Worm (Caenorhabditis elegans) whole organism, mixed stage, embryonic: ENCODE measurements around the gene spp-20.
A peak's percentile ranks its signal among the peaks of the same experiment; 100 is the strongest.

Experiments
- M03D4.4 ChIP-seq: sonication (generic microtip); optimal IDR thresholded peaks from 2 replicates; lab custom pipeline; 2017; ENCODE audit warnings: mild to moderate bottlenecking, missing genetic modification characterization, missing compliant biosample characterization
- bed-3 ChIP-seq: fragments of 200-800 bp; sonication (Bioruptor generic); optimal IDR thresholded peaks from 3 replicates; lab custom pipeline; 2018; ENCODE audit warnings: mild to moderate bottlenecking, missing genetic modification characterization, moderate library complexity, missing compliant biosample characterization
- blmp-1 ChIP-seq: fragments of 150-350 bp; optimal IDR thresholded peaks from 2 replicates; lab custom pipeline; 2014; ENCODE audit warnings: missing biosample characterization, missing genetic modification characterization
- ceh-39 ChIP-seq: fragments of 150-350 bp; optimal IDR thresholded peaks from 2 replicates; lab custom pipeline; 2014; ENCODE audit warnings: missing biosample characterization, missing genetic modification characterization
- ceh-43 ChIP-seq: fragments of 200-800 bp; sonication (Bioruptor generic); optimal IDR thresholded peaks from 2 replicates; lab custom pipeline; 2018; ENCODE audit warnings: mild to moderate bottlenecking, missing genetic modification characterization, moderate library complexity, missing compliant biosample characterization
- ceh-83 ChIP-seq: fragments of 200-800 bp; sonication (Bioruptor generic); optimal IDR thresholded peaks from 2 replicates; lab custom pipeline; 2018; ENCODE audit warnings: mild to moderate bottlenecking, missing genetic modification characterization, missing compliant biosample characterization
- cnd-1 ChIP-seq: fragments of 200-800 bp; sonication (Bioruptor generic); optimal IDR thresholded peaks from 2 replicates; lab custom pipeline; 2018; ENCODE audit warnings: mild to moderate bottlenecking, missing genetic modification characterization, missing compliant biosample characterization
- drap-1 ChIP-seq: fragments of 200-800 bp; sonication (Bioruptor generic); optimal IDR thresholded peaks from 3 replicates; lab custom pipeline; 2018; ENCODE audit warnings: mild to moderate bottlenecking, missing genetic modification characterization, missing compliant biosample characterization
- elt-1 ChIP-seq: sonication (generic microtip); optimal IDR thresholded peaks from 2 replicates; lab custom pipeline; 2017; ENCODE audit warnings: missing genetic modification characterization, mild to moderate bottlenecking, missing compliant biosample characterization, antibody characterized with exemption, moderate library complexity, borderline replicate concordance; ENCODE audit not compliant: insufficient read depth
- elt-3 ChIP-seq: fragments of 150-350 bp; optimal IDR thresholded peaks from 2 replicates; lab custom pipeline; 2014; ENCODE audit warnings: missing biosample characterization, missing genetic modification characterization
- flh-1 ChIP-seq: fragments of 200-800 bp; sonication (Bioruptor generic); optimal IDR thresholded peaks from 2 replicates; lab custom pipeline; 2018; ENCODE audit warnings: mild to moderate bottlenecking, missing genetic modification characterization, moderate library complexity, missing compliant biosample characterization
- ham-2 ChIP-seq: fragments of 200-800 bp; sonication (Bioruptor generic); optimal IDR thresholded peaks from 2 replicates; lab custom pipeline; 2018; ENCODE audit warnings: mild to moderate bottlenecking, missing genetic modification characterization, missing compliant biosample characterization
- lin-13 ChIP-seq: fragments of 150-350 bp; optimal IDR thresholded peaks from 2 replicates; lab custom pipeline; 2014; ENCODE audit warnings: missing biosample characterization, missing genetic modification characterization
- lin-32 ChIP-seq: fragments of 200-800 bp; sonication (Bioruptor generic); optimal IDR thresholded peaks from 2 replicates; lab custom pipeline; 2018; ENCODE audit warnings: mild to moderate bottlenecking, missing genetic modification characterization, missing compliant biosample characterization
- lsy-2 ChIP-seq: fragments of 150-350 bp; optimal IDR thresholded peaks from 2 replicates; lab custom pipeline; 2014; ENCODE audit warnings: missing biosample characterization, missing genetic modification characterization
- mab-5 ChIP-seq: fragments of 150-350 bp; optimal IDR thresholded peaks from 2 replicates; lab custom pipeline; 2014; ENCODE audit warnings: missing biosample characterization, missing genetic modification characterization
- mep-1 ChIP-seq: fragments of 150-350 bp; optimal IDR thresholded peaks from 2 replicates; lab custom pipeline; 2017; ENCODE audit warnings: missing biosample characterization, missing genetic modification reagents, missing genetic modification characterization, inconsistent platforms
- mls-2 ChIP-seq: sonication (generic microtip); optimal IDR thresholded peaks from 2 replicates; lab custom pipeline; 2016; ENCODE audit warnings: mild to moderate bottlenecking, missing genetic modification characterization, moderate library complexity, missing compliant biosample characterization
- nhr-12 ChIP-seq: fragments of 150-350 bp; optimal IDR thresholded peaks from 2 replicates; lab custom pipeline; 2014; ENCODE audit warnings: missing biosample characterization, missing genetic modification characterization
- nhr-2 ChIP-seq: fragments of 150-350 bp; optimal IDR thresholded peaks from 2 replicates; lab custom pipeline; 2014; ENCODE audit warnings: missing biosample characterization, missing genetic modification characterization
- nhr-237 ChIP-seq: fragments of 150-350 bp; optimal IDR thresholded peaks from 2 replicates; lab custom pipeline; 2014; ENCODE audit warnings: missing biosample characterization, missing genetic modification characterization
- nhr-28 ChIP-seq: fragments of 150-350 bp; optimal IDR thresholded peaks from 2 replicates; lab custom pipeline; 2014; ENCODE audit warnings: missing biosample characterization, missing genetic modification characterization
- nhr-76 ChIP-seq: sonication (generic microtip); optimal IDR thresholded peaks from 2 replicates; lab custom pipeline; 2017; ENCODE audit warnings: missing biosample characterization, missing genetic modification characterization
- pha-4 ChIP-seq: fragments of 150-350 bp; optimal IDR thresholded peaks from 2 replicates; lab custom pipeline; 2018; ENCODE audit warnings: missing biosample characterization, missing genetic modification reagents, missing genetic modification characterization
- sem-2 ChIP-seq: fragments of 200-800 bp; sonication (Bioruptor generic); optimal IDR thresholded peaks from 2 replicates; lab custom pipeline; 2018; ENCODE audit warnings: mild to moderate bottlenecking, missing genetic modification characterization, missing compliant biosample characterization
- snpc-4 ChIP-seq: fragments of 150-350 bp; optimal IDR thresholded peaks from 2 replicates; lab custom pipeline; 2014; ENCODE audit warnings: missing biosample characterization, missing genetic modification characterization
- sptf-1 ChIP-seq: sonication (generic microtip); optimal IDR thresholded peaks from 2 replicates; lab custom pipeline; 2017; ENCODE audit warnings: mild to moderate bottlenecking, missing genetic modification characterization, moderate library complexity, missing compliant biosample characterization
- tbx-8 ChIP-seq: fragments of 200-800 bp; sonication (Bioruptor generic); optimal IDR thresholded peaks from 2 replicates; lab custom pipeline; 2018; ENCODE audit warnings: mild to moderate bottlenecking, missing genetic modification characterization, moderate library complexity, missing compliant biosample characterization
- unc-120 ChIP-seq: sonication (generic microtip); optimal IDR thresholded peaks from 2 replicates; lab custom pipeline; 2017; ENCODE audit warnings: missing genetic modification characterization, missing compliant biosample characterization; ENCODE audit not compliant: poor library complexity, severe bottlenecking
- unc-39 ChIP-seq: fragments of 150-350 bp; optimal IDR thresholded peaks from 2 replicates; lab custom pipeline; 2014; ENCODE audit warnings: missing biosample characterization, missing genetic modification characterization
- unc-62 ChIP-seq: fragments of 150-350 bp; optimal IDR thresholded peaks from 2 replicates; lab custom pipeline; 2014; ENCODE audit warnings: missing biosample characterization, missing genetic modification reagents, missing genetic modification characterization
- zip-8 ChIP-seq: fragments of 150-350 bp; optimal IDR thresholded peaks from 2 replicates; lab custom pipeline; 2014; ENCODE audit warnings: missing biosample characterization, missing genetic modification characterization
- ztf-11 ChIP-seq: fragments of 150-350 bp; optimal IDR thresholded peaks from 2 replicates; lab custom pipeline; 2014; ENCODE audit warnings: missing biosample characterization, missing genetic modification characterization

spp-20 gene

DNA sequence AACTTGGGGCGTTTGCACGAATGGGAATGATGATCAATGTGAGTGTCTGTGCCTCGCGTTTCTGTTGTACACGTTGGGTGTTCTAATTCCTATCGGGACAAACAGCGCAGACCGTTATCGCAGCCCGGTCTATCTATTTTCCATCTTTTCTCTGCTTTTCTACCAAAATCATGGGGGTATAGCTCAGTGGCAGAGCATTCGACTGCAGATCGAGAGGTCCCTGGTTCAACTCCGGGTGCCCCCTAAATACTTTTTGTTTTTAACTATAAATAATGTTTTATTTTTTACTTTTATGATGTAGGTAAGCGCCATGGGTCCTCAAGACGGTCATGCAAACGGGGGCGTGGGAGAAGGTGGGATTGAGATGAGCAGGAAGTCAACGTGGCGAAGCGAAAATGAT, 1.6 kb upstream of the spp-20 start:
- TF ChIP-seq nhr-28 (tag; lab: Kevin White, UChicago): no peak
- no peak for TF ChIP-seq mep-1
- TF ChIP-seq M03D4.4 (tag; lab: Kevin White, UChicago): peak; percentile 55
- TF ChIP-seq, all 35 proteins: peak for 1

DNA sequence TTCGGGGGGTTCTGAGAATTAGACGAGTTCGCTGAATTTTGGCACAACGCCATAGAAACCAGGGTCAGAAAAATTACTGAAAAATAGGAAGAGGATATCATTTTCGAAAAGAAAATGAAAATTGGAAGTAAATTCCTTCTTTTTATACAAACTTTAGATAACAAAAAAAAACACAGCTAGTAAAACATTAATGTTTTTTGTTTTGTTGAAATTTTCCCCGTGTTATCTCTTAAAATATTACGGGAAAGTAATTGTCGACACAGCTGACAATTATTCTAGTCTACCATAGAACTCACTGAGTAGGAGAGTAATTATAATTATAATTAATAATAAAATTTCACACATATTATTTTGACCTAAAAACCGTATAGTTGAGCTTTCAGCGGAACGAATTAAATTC, 1.1 kb upstream of the spp-20 start, which contains the start of gene spp-26:
Gene spp-26, minus strand, starts transcription at position 101 of the 400 bp plus-strand sequence.
- TF ChIP-seq mep-1: no peak
- TF ChIP-seq nhr-76 (tag; lab: Kevin White, UChicago): no peak
- TF ChIP-seq pha-4 (tag; lab: Kevin White, UChicago): no peak
- no peak for TF ChIP-seq sptf-1 (tag; lab: Kevin White, UChicago)
- no peak for TF ChIP-seq ceh-43
- TF ChIP-seq drap-1 (GFP tag; lab: Kevin White, UChicago): no peak
- TF ChIP-seq M03D4.4 (tag; lab: Kevin White, UChicago): no peak
- no peak for TF ChIP-seq ceh-39 (tag; lab: Kevin White, UChicago)
- TF ChIP-seq lin-32 (GFP tag; lab: Kevin White, UChicago): no peak
- no peak for TF ChIP-seq ham-2 (GFP tag; lab: Kevin White, UChicago)
- no peak for TF ChIP-seq nhr-12 (tag; lab: Kevin White, UChicago)
- no peak for TF ChIP-seq lsy-2 (tag; lab: Kevin White, UChicago)
- TF ChIP-seq lin-13: no peak
- TF ChIP-seq elt-3: no peak
- TF ChIP-seq unc-62 (GFP tag; lab: Kevin White, UChicago): no peak
- TF ChIP-seq nhr-2 (tag; lab: Kevin White, UChicago): no peak
- no peak for TF ChIP-seq unc-39 (tag; lab: Kevin White, UChicago)
- TF ChIP-seq tbx-8 (GFP tag; lab: Kevin White, UChicago): no peak

DNA sequence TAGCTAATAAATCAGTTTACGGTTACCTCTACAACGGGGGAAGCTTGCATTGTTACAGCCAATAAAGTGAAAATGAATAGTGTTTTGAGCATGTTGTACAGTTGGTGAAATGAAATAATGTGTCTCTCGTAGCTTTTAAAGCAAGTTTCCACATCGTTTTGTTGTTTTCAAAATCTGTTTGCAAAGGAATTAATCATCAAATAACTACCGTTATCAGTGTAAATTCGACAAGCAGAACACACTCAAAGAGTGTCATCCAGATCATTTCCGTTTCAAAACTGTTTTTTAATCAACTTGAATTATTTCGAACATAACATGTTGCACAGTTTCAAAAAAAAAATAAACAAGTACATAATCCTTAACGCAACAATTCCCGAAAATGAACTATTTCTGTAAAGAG, 968 bp downstream of the spp-20 start, which contains the start of gene spp-27:
Gene spp-27, minus strand, starts transcription at position 101 of the 400 bp plus-strand sequence.
- no peak for TF ChIP-seq nhr-2 (tag; lab: Kevin White, UChicago)
- TF ChIP-seq unc-39 (tag; lab: Kevin White, UChicago): no peak
- no peak for TF ChIP-seq ztf-11 (tag; lab: Kevin White, UChicago)
- TF ChIP-seq nhr-76 (tag; lab: Kevin White, UChicago): no peak
- TF ChIP-seq nhr-28 (tag; lab: Kevin White, UChicago): no peak
- no peak for TF ChIP-seq ham-2 (GFP tag; lab: Kevin White, UChicago)
- TF ChIP-seq snpc-4: no peak
- TF ChIP-seq sptf-1 (tag; lab: Kevin White, UChicago): no peak
- no peak for TF ChIP-seq sem-2
- no peak for TF ChIP-seq nhr-237
- TF ChIP-seq unc-62 (GFP tag; lab: Kevin White, UChicago): no peak
- TF ChIP-seq unc-120 (tag; lab: Kevin White, UChicago): no peak
- no peak for TF ChIP-seq M03D4.4 (tag; lab: Kevin White, UChicago)
- TF ChIP-seq ceh-39 (tag; lab: Kevin White, UChicago): no peak

DNA sequence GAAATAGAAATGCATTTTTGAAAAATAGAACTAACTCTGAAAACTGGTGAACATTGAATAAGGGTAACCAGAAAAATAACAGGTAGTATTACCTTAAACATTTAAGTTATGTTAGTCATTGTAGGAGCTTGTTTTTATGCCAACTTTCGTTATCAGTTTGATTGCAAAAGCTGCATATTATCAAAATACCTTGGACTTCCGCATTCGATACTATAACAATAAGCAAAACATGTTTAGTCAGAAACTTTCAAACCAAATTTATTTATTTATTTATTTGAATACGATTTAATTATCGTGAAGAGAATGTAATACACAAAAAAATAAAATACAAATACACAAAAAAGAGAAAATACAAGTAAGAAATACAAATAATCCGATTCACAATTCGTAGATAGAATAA, 3.7 kb downstream of the spp-20 start, which contains the start of gene K04A8.19:
Gene K04A8.19, minus strand, starts transcription at position 101 of the 400 bp plus-strand sequence.
- TF ChIP-seq nhr-76 (tag; lab: Kevin White, UChicago) (no peak), mep-1 (no peak), nhr-12 (tag; lab: Kevin White, UChicago) (no peak), ceh-43 (no peak), tbx-8 (GFP tag; lab: Kevin White, UChicago) (no peak), unc-39 (tag; lab: Kevin White, UChicago) (no peak), sem-2 (no peak), nhr-237 (no peak), bed-3 (GFP tag; lab: Kevin White, UChicago) (no peak), elt-1 (no peak), lsy-2 (tag; lab: Kevin White, UChicago) (no peak), drap-1 (GFP tag; lab: Kevin White, UChicago) (no peak), lin-13 (no peak), blmp-1 (tag; lab: Kevin White, UChicago) (no peak), unc-62 (GFP tag; lab: Kevin White, UChicago) (no peak), mls-2 (tag; lab: Kevin White, UChicago) (no peak)
- TF ChIP-seq, all 35 proteins: peak for 0

DNA sequence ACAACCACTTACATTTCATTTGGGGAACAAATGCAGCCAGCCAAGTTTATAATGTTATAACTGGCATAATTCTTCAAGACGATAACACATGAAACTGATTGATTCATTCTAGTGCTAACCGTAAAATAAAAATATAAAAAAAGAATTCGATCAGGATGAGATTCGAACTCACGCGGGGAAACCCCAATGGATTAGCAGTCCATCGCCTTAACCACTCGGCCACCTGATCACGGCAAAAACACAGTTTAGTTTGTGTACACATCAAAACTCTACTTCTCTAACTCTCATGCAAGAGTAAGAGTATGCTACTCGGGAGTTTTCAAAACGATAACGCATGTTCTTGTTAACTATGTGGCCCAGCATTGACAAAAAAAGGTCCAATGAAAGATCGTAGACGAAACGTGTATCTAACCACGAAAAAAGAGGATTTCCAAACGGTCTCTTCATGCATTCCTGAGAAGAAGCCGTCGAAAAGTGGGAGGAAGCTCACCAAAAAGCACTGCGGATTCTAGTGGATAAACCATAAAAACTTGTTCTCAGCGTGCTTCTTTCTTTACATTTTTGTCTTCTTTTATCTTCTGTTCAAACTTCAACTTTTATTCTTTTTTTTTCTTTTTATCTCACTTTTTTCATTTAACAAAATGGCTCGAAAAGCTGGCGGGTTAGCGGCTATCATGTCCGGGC, 6.2 kb downstream of the spp-20 start, which contains the start of gene twk-10:
Gene twk-10, plus strand, starts transcription at position 634 of the 684 bp plus-strand sequence.
- TF ChIP-seq mls-2 (tag; lab: Kevin White, UChicago): no peak
- no peak for TF ChIP-seq ham-2 (GFP tag; lab: Kevin White, UChicago)
- no peak for TF ChIP-seq unc-39 (tag; lab: Kevin White, UChicago)
- TF ChIP-seq flh-1 (GFP tag; lab: Kevin White, UChicago): no peak
- no peak for TF ChIP-seq drap-1 (GFP tag; lab: Kevin White, UChicago)
- no peak for TF ChIP-seq mep-1
- TF ChIP-seq unc-120 (tag; lab: Kevin White, UChicago): no peak
- TF ChIP-seq bed-3 (GFP tag; lab: Kevin White, UChicago): no peak
- no peak for TF ChIP-seq ceh-39 (tag; lab: Kevin White, UChicago)
- TF ChIP-seq nhr-2 (tag; lab: Kevin White, UChicago): no peak
- TF ChIP-seq nhr-12 (tag; lab: Kevin White, UChicago): no peak
- peak; percentile 17 for TF ChIP-seq M03D4.4 (tag; lab: Kevin White, UChicago)
- TF ChIP-seq lin-13: no peak
- TF ChIP-seq lsy-2 (tag; lab: Kevin White, UChicago): no peak
- TF ChIP-seq pha-4 (tag; lab: Kevin White, UChicago): no peak
- TF ChIP-seq ceh-83 (GFP tag; lab: Kevin White, UChicago): peak; percentile 48
- no peak for TF ChIP-seq zip-8 (tag; lab: Kevin White, UChicago)
- TF ChIP-seq nhr-76 (tag; lab: Kevin White, UChicago): no peak
- TF ChIP-seq cnd-1 (tag; lab: Kevin White, UChicago): peak; percentile 35
- TF ChIP-seq mab-5 (tag; lab: Kevin White, UChicago): no peak
- no peak for TF ChIP-seq tbx-8 (GFP tag; lab: Kevin White, UChicago)
- TF ChIP-seq unc-62 (GFP tag; lab: Kevin White, UChicago): no peak
- peak; percentile 19 for TF ChIP-seq sem-2
- TF ChIP-seq lin-32 (GFP tag; lab: Kevin White, UChicago): no peak
